Fruit fly (Drosophila melanogaster): Measurements from ENCODE around the gene Gapdh2.

The Gapdh2 gene

DNA sequence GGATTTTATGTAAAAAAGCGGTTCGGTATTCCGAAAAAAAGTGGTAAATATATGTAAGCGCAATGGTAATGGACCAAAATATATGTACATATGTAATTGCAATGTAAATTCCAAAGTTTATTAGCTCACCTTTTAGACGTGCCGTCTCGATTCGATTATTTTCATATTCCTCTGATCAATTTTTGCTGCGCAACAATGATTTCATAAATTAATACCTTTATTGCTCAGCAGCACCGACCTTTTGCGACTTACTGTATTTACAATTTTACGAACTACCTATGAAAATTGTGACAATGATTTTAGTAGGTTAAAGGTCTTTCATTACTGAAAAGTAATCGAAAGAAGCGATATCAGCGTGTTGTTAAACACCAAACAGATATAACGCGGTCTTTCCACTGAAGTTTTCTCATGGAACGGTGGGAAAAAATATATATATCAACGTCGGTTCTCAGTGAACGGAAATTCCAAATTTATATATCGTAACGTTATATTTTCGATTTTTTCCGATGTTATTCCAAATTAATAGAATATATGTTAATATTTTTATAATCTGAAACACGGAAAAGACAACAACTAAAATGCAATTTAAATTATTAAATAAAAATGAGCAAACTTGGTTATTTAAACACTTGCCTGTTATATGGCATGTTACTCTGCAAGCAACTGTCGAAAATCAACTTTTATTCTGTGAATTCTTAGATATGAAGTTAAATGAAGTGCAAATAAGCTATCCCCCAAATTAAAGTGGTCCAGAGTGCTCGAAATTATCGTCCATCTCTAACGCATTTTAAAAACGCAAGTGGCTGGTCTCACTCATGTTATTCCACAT, 22.0 kb downstream of the Gapdh2 start, which contains the start of the genes MSBP and CG15916 (continued):
- no peak for TF ChIP-seq CG8478 (optimal IDR thresholded peaks at IDR 0.05)
- TF ChIP-seq bcd (GFP tag; optimal IDR thresholded peaks at IDR 0.05), result peak; percentile 39
- TF ChIP-seq CG16815 (GFP tag; optimal IDR thresholded peaks at IDR 0.05), result peak; percentile 26
- TF ChIP-seq Mrtf (GFP tag; IDR thresholded peaks at IDR 0.05), result 0 out of 3 replicates have a peak, but pooled peaks have one; percentile 27
- peak; percentile 76 for TF ChIP-seq CG3995 (GFP tag; optimal IDR thresholded peaks at IDR 0.05)
- TF ChIP-seq Hr78 (GFP tag; optimal IDR thresholded peaks at IDR 0.05), result peak in 1 of 2 experiments; percentile 87
- peak; percentile 3 for TF ChIP-seq ewg (GFP tag; optimal IDR thresholded peaks at IDR 0.05)
- no peak for TF ChIP-seq C15 (GFP tag; IDR thresholded peaks at IDR 0.05)
- no peak for TF ChIP-seq CG11504 (tag; optimal IDR thresholded peaks at IDR 0.05)
- TF ChIP-seq CG17802 (tag; optimal IDR thresholded peaks at IDR 0.05), result peak; percentile 59
- no peak for TF ChIP-seq hbn (GFP tag; IDR thresholded peaks at IDR 0.05; ENCODE audit: partially characterized antibody)
- peak; percentile 18 for TF ChIP-seq CG10431 (GFP tag; optimal IDR thresholded peaks at IDR 0.05)
- no peak for TF ChIP-seq Gsc (GFP tag; IDR thresholded peaks at IDR 0.05)
- peak; percentile 98 for TF ChIP-seq CG30020 (tag; optimal IDR thresholded peaks at IDR 0.05)
- TF ChIP-seq nom (GFP tag; optimal IDR thresholded peaks at IDR 0.05), result peak; percentile 69
- TF ChIP-seq tin (GFP tag; optimal IDR thresholded peaks at IDR 0.05), result peak; percentile 22
- no peak for TF ChIP-seq sisA (GFP tag; IDR thresholded peaks at IDR 0.05)
- peak; percentile 31 for TF ChIP-seq CG1233 (GFP tag; optimal IDR thresholded peaks at IDR 0.05)
- no peak for TF ChIP-seq emc (GFP tag; optimal IDR thresholded peaks at IDR 0.05)
- TF ChIP-seq CG9817 (tag; optimal IDR thresholded peaks at IDR 0.05), result no peak
- TF ChIP-seq NfI (GFP tag; optimal IDR thresholded peaks at IDR 0.05), result no peak
- TF ChIP-seq CG15073 (GFP tag; optimal IDR thresholded peaks at IDR 0.05), result no peak
- peak; percentile 27 for TF ChIP-seq CG10979 (tag; optimal IDR thresholded peaks at IDR 0.05)
- 0 out of 3 replicates have a peak, but pooled peaks have one; percentile 29 for TF ChIP-seq CG14860 (GFP tag; IDR thresholded peaks at IDR 0.05; ENCODE audit: partially characterized antibody)
- TF ChIP-seq CG15514 (GFP tag; optimal IDR thresholded peaks at IDR 0.05), result peak; percentile 34
- TF ChIP-seq CG12391 (tag; optimal IDR thresholded peaks at IDR 0.05), result peak; percentile 59
- 0 out of 3 replicates have a peak, but pooled peaks have one; percentile 42 for TF ChIP-seq CG11093 (GFP tag; IDR thresholded peaks at IDR 0.05)
- TF ChIP-seq Xrp1 (GFP tag; IDR thresholded peaks at IDR 0.05), result peak; percentile 32; the same call in 1 of the 2 replicates
- peak; percentile 20; the same call in 1 of the 2 replicates for TF ChIP-seq CG7372 (GFP tag; IDR thresholded peaks at IDR 0.05)
- peak; percentile 32 for TF ChIP-seq Hmr (GFP tag; optimal IDR thresholded peaks at IDR 0.05)
- peak; percentile 45 for TF ChIP-seq Meics (GFP tag; optimal IDR thresholded peaks at IDR 0.05)
- TF ChIP-seq CG1647 (GFP tag; optimal IDR thresholded peaks at IDR 0.05), result no peak
- no peak for TF ChIP-seq fd64A (GFP tag; optimal IDR thresholded peaks at IDR 0.05)
- TF ChIP-seq ATbp (GFP tag; optimal IDR thresholded peaks at IDR 0.05), result no peak
- TF ChIP-seq CG15696 (tag; optimal IDR thresholded peaks at IDR 0.05), result peak; percentile 12
- TF ChIP-seq CG11723 (GFP tag; optimal IDR thresholded peaks at IDR 0.05), result peak; percentile 61
- peak; percentile 9 for TF ChIP-seq zen (tag; optimal IDR thresholded peaks at IDR 0.05)
- no peak for TF ChIP-seq ham (GFP tag; IDR thresholded peaks at IDR 0.05)
- no peak for TF ChIP-seq Camta (GFP tag; optimal IDR thresholded peaks at IDR 0.05)
- peak; percentile 50 for TF ChIP-seq dmrt11E (tag; optimal IDR thresholded peaks at IDR 0.05)
- TF ChIP-seq cato (GFP tag; optimal IDR thresholded peaks at IDR 0.05; ENCODE audit: borderline replicate concordance), result no peak
- TF ChIP-seq CG8924 (tag; optimal IDR thresholded peaks at IDR 0.05), result peak; percentile 27
- peak; percentile 13 for TF ChIP-seq CG1602 (GFP tag; optimal IDR thresholded peaks at IDR 0.05)
- 0 out of 2 replicates have a peak, but pooled peaks have one; percentile 24 for TF ChIP-seq CG11247 (GFP tag; IDR thresholded peaks at IDR 0.05)
- TF ChIP-seq CG12155 (GFP tag; optimal IDR thresholded peaks at IDR 0.05), result peak; percentile 25
- no peak for TF ChIP-seq CG10959 (GFP tag; IDR thresholded peaks at IDR 0.05)
- peak; percentile 50 for TF ChIP-seq CG13775 (GFP tag; optimal IDR thresholded peaks at IDR 0.05)
- peak; percentile 26 for TF ChIP-seq Six4 (GFP tag; optimal IDR thresholded peaks at IDR 0.05)
